Fruit fly (Drosophila melanogaster): ENCODE measurements around the gene mab-21.

Gene mab-21

dm6 chrX:6031692-6032091 lies 18.7 kb upstream of the mab-21 start (continued):
- TF ChIP-seq Ssrp (tag; optimal IDR thresholded peaks at IDR 0.05) (peak; percentile 75), CG43689 (GFP tag; IDR thresholded peaks at IDR 0.05) (peak; percentile 56; the same call in 1 of the 2 replicates), CG10267 (tag; optimal IDR thresholded peaks at IDR 0.05) (peak; percentile 76), sna (GFP tag; IDR thresholded peaks at IDR 0.05; ENCODE audit: partially characterized antibody) (no peak), D19A (tag; optimal IDR thresholded peaks at IDR 0.05) (peak; percentile 78), CG7963 (GFP tag; IDR thresholded peaks at IDR 0.05; ENCODE audit: partially characterized antibody) (no peak), trem (tag; optimal IDR thresholded peaks at IDR 0.05) (peak; percentile 71), Kr (GFP tag; optimal IDR thresholded peaks at IDR 0.05) (no peak), crp (GFP tag; optimal IDR thresholded peaks at IDR 0.05) (peak in 1 of 2 experiments; percentile 8), sc (optimal IDR thresholded peaks at IDR 0.05) (no peak), sc (GFP tag; optimal IDR thresholded peaks at IDR 0.05) (peak; percentile 63), CG14710 (tag; optimal IDR thresholded peaks at IDR 0.05) (peak; percentile 78), gce (GFP tag; IDR thresholded peaks at IDR 0.05) (peak; percentile 57; the same call in 1 of the 3 replicates), CG12769 (tag; optimal IDR thresholded peaks at IDR 0.05) (peak; percentile 83), YL-1 (GFP tag; optimal IDR thresholded peaks at IDR 0.05) (no peak), tll (GFP tag; optimal IDR thresholded peaks at IDR 0.05) (no peak), CG31441 (GFP tag; IDR thresholded peaks at IDR 0.05) (peak; percentile 69), Dll (GFP tag; IDR thresholded peaks at IDR 0.05; ENCODE audit: partially characterized antibody) (no peak), CG4424 (GFP tag; optimal IDR thresholded peaks at IDR 0.05) (peak; percentile 82), CG10959 (GFP tag; IDR thresholded peaks at IDR 0.05) (peak; percentile 79), CG8478 (optimal IDR thresholded peaks at IDR 0.05) (no peak), CG9817 (tag; optimal IDR thresholded peaks at IDR 0.05) (peak; percentile 68), CG10654 (GFP tag; optimal IDR thresholded peaks at IDR 0.05) (peak; percentile 55), prd (optimal IDR thresholded peaks at IDR 0.05) (no peak), prd (GFP tag; IDR thresholded peaks at IDR 0.05) (peak; percentile 89), CG4854 (GFP tag; optimal IDR thresholded peaks at IDR 0.05) (peak; percentile 21), CG2889 (GFP tag; IDR thresholded peaks at IDR 0.05) (0 out of 3 replicates have a peak, but pooled peaks have one; percentile 39), Aef1 (GFP tag; IDR thresholded peaks at IDR 0.05) (peak; percentile 57), tap (tag; optimal IDR thresholded peaks at IDR 0.05) (peak; percentile 76), B-H2 (GFP tag; optimal IDR thresholded peaks at IDR 0.05) (peak; percentile 43), insv (GFP tag; optimal IDR thresholded peaks at IDR 0.05) (no peak), tna (GFP tag; IDR thresholded peaks at IDR 0.05; ENCODE audit: partially characterized antibody) (no peak), CG12104 (GFP tag; optimal IDR thresholded peaks at IDR 0.05) (peak; percentile 65), CG10321 (GFP tag; IDR thresholded peaks at IDR 0.05) (no peak), tin (GFP tag; optimal IDR thresholded peaks at IDR 0.05) (peak; percentile 82), CG6175 (GFP tag; IDR thresholded peaks at IDR 0.05) (no peak), Dp (GFP tag; optimal IDR thresholded peaks at IDR 0.05) (no peak), dati (GFP tag; IDR thresholded peaks at IDR 0.05) (peak; percentile 60; the same call in 1 of the 2 replicates), CG2129 (GFP tag; IDR thresholded peaks at IDR 0.05; ENCODE audit: partially characterized antibody) (no peak), sens-2 (GFP tag; IDR thresholded peaks at IDR 0.05) (peak; percentile 67), CG11093 (GFP tag; IDR thresholded peaks at IDR 0.05) (peak; percentile 59; the same call in 2 of the 3 replicates), HmgZ (tag; optimal IDR thresholded peaks at IDR 0.05) (peak; percentile 68), CG10979 (tag; optimal IDR thresholded peaks at IDR 0.05) (peak; percentile 88), CG14050 (GFP tag; IDR thresholded peaks at IDR 0.05) (peak; percentile 56), slp2 (GFP tag; optimal IDR thresholded peaks at IDR 0.05) (peak; percentile 46), wek (GFP tag; optimal IDR thresholded peaks at IDR 0.05) (peak; percentile 62), CkIIα-i1 (GFP tag; IDR thresholded peaks at IDR 0.05) (no peak), CG2712 (tag; optimal IDR thresholded peaks at IDR 0.05) (peak; percentile 82), D (optimal IDR thresholded peaks at IDR 0.05) (no peak), D (GFP tag; optimal IDR thresholded peaks at IDR 0.05) (peak; percentile 85), phol (tag; optimal IDR thresholded peaks at IDR 0.05) (peak; percentile 83)
